Worm (Caenorhabditis elegans) whole organism, L4 larva: Measurements from ENCODE around the gene W02B12.1.

ENCODE experiments used
- R02D3.7 ChIP-seq: fragments of 150-350 bp; sonication (generic microtip); optimal IDR thresholded peaks from 3 replicates; lab custom pipeline; 2014; ENCODE audit warnings: missing biosample characterization, missing genetic modification characterization
- T20F7.1 ChIP-seq: fragments of 200-800 bp; sonication (Bioruptor generic); optimal IDR thresholded peaks from 2 replicates; lab custom pipeline; 2018; ENCODE audit warnings: mild to moderate bottlenecking, missing genetic modification characterization, missing compliant biosample characterization
- T26A8.4 ChIP-seq: fragments of 200-800 bp; sonication (Bioruptor generic); IDR thresholded peaks from 2 replicates; pipeline ENCODE4 v1.3.6; 2022; ENCODE audit warnings: missing genetic modification characterization, missing compliant biosample characterization
- Y105C5A.15 ChIP-seq: fragments of 200-800 bp; sonication (Bioruptor generic); IDR thresholded peaks from 2 replicates; pipeline ENCODE4 v1.3.6; 2022; ENCODE audit warnings: missing genetic modification characterization, missing compliant biosample characterization
- Y48G9A.11 ChIP-seq: fragments of 200-800 bp; sonication (Bioruptor generic); IDR thresholded peaks from 2 replicates; pipeline ENCODE4 v1.3.6; 2022; ENCODE audit warnings: missing genetic modification reagents, missing genetic modification characterization, missing compliant biosample characterization
- ZK337.2 ChIP-seq: fragments of 200-800 bp; sonication (Bioruptor generic); IDR thresholded peaks from 2 replicates; pipeline ENCODE4 v1.3.6; 2022; ENCODE audit warnings: missing genetic modification reagents, missing genetic modification characterization, missing compliant biosample characterization
- aha-1 ChIP-seq: fragments of 150-350 bp; peaks from one replicate; lab custom pipeline; 2014; ENCODE audit warnings: missing biosample characterization, missing genetic modification characterization
- ama-1 ChIP-seq: fragments of 150-350 bp; optimal IDR thresholded peaks from 2 replicates; lab custom pipeline; 2014; ENCODE audit warnings: inconsistent platforms, mixed read lengths
- ceh-44 ChIP-seq: fragments of 200-800 bp; sonication (Bioruptor generic); IDR thresholded peaks from 2 replicates; pipeline ENCODE4 v1.3.6; 2022; ENCODE audit warnings: missing genetic modification reagents, missing genetic modification characterization, missing compliant biosample characterization
- cey-2 ChIP-seq: sonication (generic microtip); optimal IDR thresholded peaks from 3 replicates; lab custom pipeline; 2017; ENCODE audit warnings: missing genetic modification characterization, mild to moderate bottlenecking, missing compliant biosample characterization, antibody characterized with exemption, borderline replicate concordance; ENCODE audit not compliant: insufficient read depth
- ctbp-1 ChIP-seq: fragments of 200-800 bp; sonication (Bioruptor generic); IDR thresholded peaks from 2 replicates; pipeline ENCODE4 v1.3.6; 2022; ENCODE audit warnings: missing genetic modification reagents, missing genetic modification characterization, missing compliant biosample characterization
- daf-16 ChIP-seq, 3 experiments: sonication (generic microtip); optimal IDR thresholded peaks; 2 replicates each; lab custom pipeline; 2016 to 2017; ENCODE audit warnings: missing genetic modification characterization in 3 of 3, missing genetic modification reagents in 3 of 3, mild to moderate bottlenecking in 2 of 3, missing compliant biosample characterization in 2 of 3, missing biosample characterization in 1 of 3, moderate library complexity in 1 of 3
- dmd-6 ChIP-seq: fragments of 200-800 bp; sonication (Bioruptor generic); IDR thresholded peaks from 2 replicates; pipeline ENCODE4 v1.3.6; 2022; ENCODE audit warnings: missing genetic modification reagents, missing genetic modification characterization, missing compliant biosample characterization
- duxl-1 ChIP-seq: sonication (generic microtip); optimal IDR thresholded peaks from 2 replicates; lab custom pipeline; 2016; ENCODE audit warnings: mild to moderate bottlenecking, missing genetic modification characterization, moderate library complexity, missing compliant biosample characterization; ENCODE audit not compliant: poor library complexity
- dve-1 ChIP-seq: sonication (generic microtip); optimal IDR thresholded peaks from 2 replicates; lab custom pipeline; 2017; ENCODE audit warnings: antibody characterized with exemption, mild to moderate bottlenecking, missing genetic modification characterization, missing compliant biosample characterization; ENCODE audit not compliant: insufficient read depth
- egl-43 ChIP-seq: fragments of 200-800 bp; sonication (Bioruptor generic); IDR thresholded peaks from 2 replicates; pipeline ENCODE4 v1.3.6; 2022; ENCODE audit warnings: missing genetic modification reagents, missing genetic modification characterization, missing compliant biosample characterization
- fkh-10 ChIP-seq: fragments of 150-350 bp; optimal IDR thresholded peaks from 2 replicates; lab custom pipeline; 2014; ENCODE audit warnings: missing biosample characterization, missing genetic modification reagents, missing genetic modification characterization
- hif-1 ChIP-seq, 2 experiments: sonication (generic microtip); optimal IDR thresholded peaks; 2 replicates each; lab custom pipeline; 2016 to 2017; ENCODE audit warnings: missing compliant biosample characterization in 2 of 2, missing genetic modification characterization in 2 of 2, missing genetic modification reagents in 2 of 2, missing genotype in 2 of 2, mild to moderate bottlenecking in 1 of 2
- hlh-11 ChIP-seq: fragments of 200-800 bp; sonication (Bioruptor generic); optimal IDR thresholded peaks from 2 replicates; lab custom pipeline; 2018; ENCODE audit warnings: mild to moderate bottlenecking, missing genetic modification characterization, missing compliant biosample characterization
- hlh-30 ChIP-seq: sonication (generic microtip); optimal IDR thresholded peaks from 2 replicates; lab custom pipeline; 2017; ENCODE audit warnings: antibody characterized with exemption, mild to moderate bottlenecking, missing genetic modification characterization, missing compliant biosample characterization; ENCODE audit not compliant: insufficient read depth
- lin-1 ChIP-seq: fragments of 200-800 bp; sonication (Bioruptor generic); IDR thresholded peaks from 2 replicates; pipeline ENCODE4 v1.3.6; 2022; ENCODE audit warnings: missing genetic modification reagents, missing genetic modification characterization, missing compliant biosample characterization
- lin-13 ChIP-seq: fragments of 150-350 bp; optimal IDR thresholded peaks from 2 replicates; lab custom pipeline; 2014; ENCODE audit warnings: missing biosample characterization, missing genetic modification reagents, missing genetic modification characterization
- lir-3 ChIP-seq: sonication (generic microtip); optimal IDR thresholded peaks from 2 replicates; lab custom pipeline; 2016; ENCODE audit warnings: mild to moderate bottlenecking, missing genetic modification characterization, missing compliant biosample characterization
- lsy-2 ChIP-seq, 2 experiments: fragments of 150-350 bp in 1 of 2; sonication (generic microtip) in 1 of 2; optimal IDR thresholded peaks; 2 replicates each; lab custom pipeline; 2014 to 2017; ENCODE audit warnings: missing biosample characterization in 2 of 2, missing genetic modification characterization in 2 of 2
- mep-1 ChIP-seq: fragments of 150-350 bp; sonication (generic microtip); optimal IDR thresholded peaks from 3 replicates; lab custom pipeline; 2014; ENCODE audit warnings: missing biosample characterization, missing genetic modification characterization
- mes-2 ChIP-seq: sonication (generic microtip); optimal IDR thresholded peaks from 2 replicates; lab custom pipeline; 2016; ENCODE audit warnings: missing genotype, mild to moderate bottlenecking, missing genetic modification characterization, missing compliant biosample characterization; ENCODE audit not compliant: poor library complexity, severe bottlenecking
- nhr-11 ChIP-seq: fragments of 150-350 bp; optimal IDR thresholded peaks from 2 replicates; lab custom pipeline; 2014; ENCODE audit warnings: missing biosample characterization, missing genetic modification characterization
- nhr-111 ChIP-seq: fragments of 200-800 bp; sonication (Bioruptor generic); optimal IDR thresholded peaks from 2 replicates; lab custom pipeline; 2018; ENCODE audit warnings: mild to moderate bottlenecking, missing genetic modification characterization, missing compliant biosample characterization
- nhr-25 ChIP-seq: sonication (generic microtip); optimal IDR thresholded peaks from 2 replicates; lab custom pipeline; 2017; ENCODE audit warnings: missing genetic modification characterization, mild to moderate bottlenecking, missing compliant biosample characterization, antibody characterized with exemption, moderate library complexity, borderline replicate concordance; ENCODE audit not compliant: insufficient read depth
- nhr-28 ChIP-seq: fragments of 150-350 bp; optimal IDR thresholded peaks from 2 replicates; lab custom pipeline; 2014; ENCODE audit warnings: missing biosample characterization, missing genetic modification characterization
- nhr-48 ChIP-seq: sonication (generic microtip); optimal IDR thresholded peaks from 2 replicates; lab custom pipeline; 2016; ENCODE audit warnings: mild to moderate bottlenecking, missing genetic modification characterization, missing compliant biosample characterization
- nhr-77 ChIP-seq: fragments of 150-350 bp; optimal IDR thresholded peaks from 2 replicates; lab custom pipeline; 2014; ENCODE audit warnings: missing biosample characterization, missing genetic modification characterization
- php-3 ChIP-seq: fragments of 200-800 bp; sonication (Bioruptor generic); IDR thresholded peaks from 2 replicates; pipeline ENCODE4 v1.3.6; 2022; ENCODE audit warnings: missing genetic modification reagents, missing genetic modification characterization, missing compliant biosample characterization
- pqm-1 ChIP-seq: sonication (generic microtip); optimal IDR thresholded peaks from 2 replicates; lab custom pipeline; 2017; ENCODE audit warnings: missing biosample characterization, missing genetic modification characterization
- spr-3 ChIP-seq: fragments of 200-800 bp; sonication (Bioruptor generic); optimal IDR thresholded peaks from 2 replicates; lab custom pipeline; 2018; ENCODE audit warnings: mild to moderate bottlenecking, missing genetic modification characterization, missing compliant biosample characterization
- unc-39 ChIP-seq: sonication (generic microtip); optimal IDR thresholded peaks from 2 replicates; lab custom pipeline; 2017; ENCODE audit warnings: missing biosample characterization, missing genetic modification characterization
- zfp-2 ChIP-seq: sonication (generic microtip); optimal IDR thresholded peaks from 2 replicates; lab custom pipeline; 2016; ENCODE audit warnings: mild to moderate bottlenecking, missing genetic modification characterization, missing compliant biosample characterization
- ztf-11 ChIP-seq: fragments of 150-350 bp; optimal IDR thresholded peaks from 2 replicates; lab custom pipeline; 2014; ENCODE audit warnings: missing biosample characterization, missing genetic modification characterization

The W02B12.1 gene

ce11 chrII:11427322-11427721, 21.5 kb upstream of the W02B12.1 start:
- TF ChIP-seq lin-1 (GFP tag; lab: Robert Waterston, UW) (no peak), dmd-6 (GFP tag; lab: Robert Waterston, UW) (peak; percentile 90), Y105C5A.15 (GFP tag; lab: Robert Waterston, UW) (no peak), lin-13 (no peak), hif-1 (tag; optimal IDR thresholded peaks at IDR 0.05; lab: Kevin White, UChicago) (no peak), hlh-11 (tag; lab: Kevin White, UChicago) (peak; percentile 14), ZK337.2 (no peak), aha-1 (tag; lab: Kevin White, UChicago) (peak; percentile 9), nhr-25 (tag; lab: Kevin White, UChicago) (no peak)

- TF ChIP-seq nhr-48 (tag; lab: Kevin White, UChicago) (no peak), duxl-1 (tag; lab: Kevin White, UChicago) (no peak), pqm-1 (tag; lab: Kevin White, UChicago) (peak; percentile 46), hlh-11 (tag; lab: Kevin White, UChicago) (peak; percentile 5), nhr-28 (tag; lab: Kevin White, UChicago) (peak; percentile 46), fkh-10 (no peak), lir-3 (no peak), dmd-6 (GFP tag; lab: Robert Waterston, UW) (peak; percentile 52)
- TF ChIP-seq, all 104 proteins: peak for 4
Measured at ce11 chrII:11428599-11428998, 20.2 kb upstream of the W02B12.1 start.

DNA sequence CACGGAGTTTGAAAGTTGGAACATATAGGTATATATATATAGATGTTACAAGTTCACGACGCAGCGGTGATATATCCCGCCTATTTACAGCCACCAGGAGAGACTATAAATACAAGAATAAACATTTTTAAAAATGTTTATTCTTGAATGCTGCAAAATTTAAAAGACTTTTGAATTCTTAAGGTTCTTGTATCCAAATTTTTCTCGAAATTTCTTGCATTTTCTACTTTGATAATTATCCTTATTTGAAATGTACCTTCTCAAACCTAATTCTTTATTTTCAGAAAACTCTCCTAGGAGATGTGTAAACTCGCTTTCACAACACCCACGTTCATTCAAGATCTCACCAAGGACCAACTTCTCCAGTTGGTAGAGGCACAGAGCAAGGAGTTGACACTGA, 17.2 kb upstream of the W02B12.1 start, which contains the start of gene C05D12.4:
Gene C05D12.4 (plus strand): TSS at position 301 of the 400 bp plus-strand sequence.
- peak; percentile 3 for TF ChIP-seq aha-1 (tag; lab: Kevin White, UChicago)
- TF ChIP-seq ceh-44 (GFP tag; lab: Robert Waterston, UW), result no peak

DNA sequence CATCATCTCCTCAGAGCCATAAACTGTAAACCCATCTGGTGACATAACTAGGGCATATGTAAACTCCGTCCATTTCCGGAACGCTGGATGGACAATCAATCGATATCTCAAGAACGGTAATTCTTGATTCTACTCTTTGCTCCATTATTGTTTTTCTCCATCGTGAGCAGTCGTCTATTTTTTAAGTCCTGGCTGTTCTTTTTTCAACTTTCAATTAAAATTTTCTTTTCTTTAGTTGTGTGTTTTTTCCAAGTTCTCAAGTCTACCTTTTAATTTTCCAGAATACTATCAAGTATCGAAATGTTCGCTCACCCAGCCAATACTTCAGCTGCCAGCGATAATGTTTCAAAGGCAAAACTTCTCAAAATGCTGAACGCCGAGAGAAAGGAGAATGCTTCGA, 14.9 kb upstream of the W02B12.1 start, which contains the start of gene C05D12.5:
Gene C05D12.5 (plus strand): TSS at position 301 of the 400 bp plus-strand sequence.
- TF ChIP-seq R02D3.7 (no peak), nhr-111 (no peak), unc-39 (tag; lab: Kevin White, UChicago) (no peak), spr-3 (GFP tag; lab: Kevin White, UChicago) (no peak), cey-2 (tag; lab: Kevin White, UChicago) (no peak)

DNA sequence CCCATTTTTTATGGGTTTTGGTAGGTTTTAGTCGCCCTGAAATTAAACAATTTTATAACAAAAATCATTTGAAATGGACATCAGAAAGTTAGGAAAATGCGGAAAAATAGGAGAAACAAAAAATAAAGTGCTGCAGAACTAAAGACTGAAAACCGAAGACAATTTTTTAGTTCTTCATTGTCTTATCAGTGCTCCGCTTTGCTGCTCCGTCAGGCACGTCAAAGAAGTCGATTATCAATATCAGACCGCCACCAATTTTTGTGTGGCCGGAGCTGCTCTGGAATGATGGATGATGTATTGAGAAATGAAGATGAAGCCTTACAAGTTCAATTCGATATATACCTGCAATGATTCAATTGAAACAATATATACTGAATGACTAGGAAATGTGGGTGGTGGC, 10.4 kb upstream of the W02B12.1 start, which contains the start of gene vha-6:
Gene vha-6 (minus strand): TSS at position 36 of the 400 bp plus-strand sequence.
- TF ChIP-seq T26A8.4 (GFP tag; lab: Robert Waterston, UW), result no peak
- peak; percentile 67 for TF ChIP-seq dmd-6 (GFP tag; lab: Robert Waterston, UW)
- no peak for TF ChIP-seq unc-39 (tag; lab: Kevin White, UChicago)
- no peak for TF ChIP-seq daf-16 (GFP tag; optimal IDR thresholded peaks at IDR 0.05; lab: Kevin White, UChicago)
- peak; percentile 50 for TF ChIP-seq daf-16 (tag; optimal IDR thresholded peaks at IDR 0.05; lab: Kevin White, UChicago)
- peak; percentile 54 for TF ChIP-seq hlh-11 (tag; lab: Kevin White, UChicago)
- TF ChIP-seq pqm-1 (tag; lab: Kevin White, UChicago), result peak; percentile 93
- TF ChIP-seq nhr-28 (tag; lab: Kevin White, UChicago), result peak; percentile 58
- no peak for TF ChIP-seq lin-13
- TF ChIP-seq dve-1, result peak; percentile 39
- peak; percentile 2 for TF ChIP-seq mep-1 (tag; lab: Kevin White, UChicago)
- peak; percentile 48 for TF ChIP-seq nhr-77

DNA sequence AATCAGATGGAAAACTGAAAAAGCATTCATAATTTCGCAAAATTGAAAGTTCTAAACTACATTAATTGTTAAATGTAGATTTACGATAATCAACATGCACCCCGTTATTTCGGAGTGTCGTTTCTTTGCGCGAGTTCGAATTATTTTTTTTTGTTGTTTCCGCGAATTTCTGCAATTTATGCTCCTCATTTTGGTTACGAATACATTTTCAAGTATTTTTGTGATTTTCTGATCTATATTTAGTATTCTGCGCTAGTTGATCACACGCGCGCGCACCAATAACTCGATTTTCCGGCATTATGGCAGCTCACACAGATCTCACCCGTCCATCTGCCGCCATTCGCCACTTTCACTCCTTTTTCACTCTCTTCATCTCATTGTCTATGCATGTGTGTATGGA, 8.6 kb upstream of the W02B12.1 start, which contains the start of gene VW02B12L.2:
Gene VW02B12L.2 (minus strand): TSS at position 65 of the 400 bp plus-strand sequence.
- TF ChIP-seq ama-1 (lab: Kevin White, UChicago) (no peak), T20F7.1 (GFP tag; lab: Kevin White, UChicago) (peak; percentile 94), R02D3.7 (peak; percentile 65), ztf-11 (tag; lab: Kevin White, UChicago) (no peak), hif-1 (tag; optimal IDR thresholded peaks at IDR 0.05; lab: Kevin White, UChicago) (no peak), hlh-30 (tag; lab: Kevin White, UChicago) (no peak), nhr-28 (tag; lab: Kevin White, UChicago) (peak; percentile 28), lsy-2 (tag; optimal IDR thresholded peaks at IDR 0.05; lab: Kevin White, UChicago) (peak in 1 of 2 experiments; percentile 66), Y48G9A.11 (peak; percentile 45; the same call in 1 of the 2 replicates), mes-2 (tag; lab: Kevin White, UChicago) (peak; percentile 14), cey-2 (tag; lab: Kevin White, UChicago) (no peak), zfp-2 (tag; lab: Kevin White, UChicago) (no peak), nhr-11 (no peak), daf-16 (GFP tag; optimal IDR thresholded peaks at IDR 0.05; lab: Kevin White, UChicago) (no peak), daf-16 (tag; optimal IDR thresholded peaks at IDR 0.05; lab: Kevin White, UChicago) (peak; percentile 15), aha-1 (tag; lab: Kevin White, UChicago) (peak; percentile 25), ctbp-1 (GFP tag; lab: Robert Waterston, UW) (no peak), php-3 (GFP tag; lab: Robert Waterston, UW) (no peak), egl-43 (no peak)
